Fruit fly (Drosophila melanogaster) whole organism, embryonic: ENCODE data around the gene nkt.
A peak's percentile ranks its signal among the peaks of the same experiment; 100 is the strongest.

ENCODE experiments used
- Bdp1 ChIP-seq: fragments of 200-800 bp; sonication (Bioruptor generic); optimal IDR thresholded peaks from 3 replicates; lab custom pipeline; 2016; ENCODE audit warnings: missing biosample characterization, missing genetic modification characterization
- CG10209 ChIP-seq: fragments of 200-800 bp; sonication (Bioruptor generic); optimal IDR thresholded peaks from 3 replicates; lab custom pipeline; 2017; ENCODE audit warnings: missing biosample characterization, mild to moderate bottlenecking, missing genetic modification characterization, missing genetic modification reagents
- CG12071 ChIP-seq: fragments of 200-800 bp; sonication (Bioruptor generic); optimal IDR thresholded peaks from 3 replicates; lab custom pipeline; 2018; ENCODE audit warnings: missing biosample characterization, mild to moderate bottlenecking, missing genetic modification characterization
- CG13296 ChIP-seq: fragments of 200-800 bp; sonication (Bioruptor generic); optimal IDR thresholded peaks from 3 replicates; lab custom pipeline; 2018; ENCODE audit warnings: missing biosample characterization, mild to moderate bottlenecking, missing genetic modification characterization
- CG14667 ChIP-seq: fragments of 200-800 bp; sonication (Bioruptor generic); IDR thresholded peaks from 2 replicates; pipeline ENCODE4 v1.3.6; 2022; ENCODE audit warnings: missing biosample characterization, missing genetic modification characterization
- CG15011 ChIP-seq: fragments of 200-800 bp; sonication (Bioruptor generic); optimal IDR thresholded peaks from 3 replicates; lab custom pipeline; 2018; ENCODE audit warnings: missing biosample characterization, mild to moderate bottlenecking, missing genetic modification characterization
- CG15269 ChIP-seq: fragments of 200-800 bp; sonication (Bioruptor generic); optimal IDR thresholded peaks from 2 replicates; lab custom pipeline; 2018; ENCODE audit warnings: missing biosample characterization, mild to moderate bottlenecking, missing genetic modification characterization, moderate library complexity
- CG17385 ChIP-seq: fragments of 200-800 bp; sonication (Bioruptor generic); optimal IDR thresholded peaks from 3 replicates; lab custom pipeline; 2018; ENCODE audit warnings: missing biosample characterization, mild to moderate bottlenecking, missing genetic modification characterization
- CG17612 ChIP-seq: fragments of 200-800 bp; sonication (Bioruptor generic); IDR thresholded peaks from 2 replicates; pipeline ENCODE4 v1.3.6; 2022; ENCODE audit warnings: missing biosample characterization, missing genetic modification characterization
- CG18262 ChIP-seq: fragments of 200-800 bp; optimal IDR thresholded peaks from 3 replicates; lab custom pipeline; 2019; ENCODE audit warnings: missing biosample characterization, mild to moderate bottlenecking, missing genetic modification characterization, moderate library complexity
- CG2875 ChIP-seq: fragments of 200-800 bp; sonication (Bioruptor generic); optimal IDR thresholded peaks from 2 replicates; lab custom pipeline; 2017; ENCODE audit warnings: missing biosample characterization, mild to moderate bottlenecking, missing genetic modification characterization, missing genetic modification reagents
- CG3163 ChIP-seq: fragments of 200-800 bp; sonication (Bioruptor generic); optimal IDR thresholded peaks from 3 replicates; lab custom pipeline; 2016; ENCODE audit warnings: missing biosample characterization, missing genetic modification characterization
- CG34224 ChIP-seq: fragments of 200-800 bp; sonication (Bioruptor generic); IDR thresholded peaks from 3 replicates; pipeline ENCODE4 v1.3.6; 2022; ENCODE audit warnings: missing biosample characterization, missing genetic modification characterization; ENCODE audit not compliant: partially characterized antibody
- CG3726 ChIP-seq: fragments of 200-800 bp; sonication (Bioruptor generic); IDR thresholded peaks from 3 replicates; pipeline ENCODE4, ENCODE4 v1.3.6; 2022; ENCODE audit warnings: missing biosample characterization, missing genetic modification characterization
- CG4282 ChIP-seq: fragments of 200-800 bp; sonication (Bioruptor generic); optimal IDR thresholded peaks from 2 replicates; lab custom pipeline; 2016; ENCODE audit warnings: missing biosample characterization, missing genetic modification characterization
- CG6175 ChIP-seq: fragments of 200-800 bp; sonication (Bioruptor generic); IDR thresholded peaks from 3 replicates; pipeline ENCODE4 v1.3.6; 2022; ENCODE audit warnings: missing biosample characterization, missing genetic modification characterization
- CG6765 ChIP-seq: fragments of 200-800 bp; sonication (Bioruptor generic); optimal IDR thresholded peaks from 3 replicates; lab custom pipeline; 2017; ENCODE audit warnings: missing biosample characterization, mild to moderate bottlenecking, missing genetic modification characterization
- CG6791 ChIP-seq: fragments of 200-800 bp; sonication (Bioruptor generic); IDR thresholded peaks from 3 replicates; pipeline ENCODE4 v1.3.6; 2022; ENCODE audit warnings: missing biosample characterization, missing genetic modification characterization; ENCODE audit not compliant: partially characterized antibody
- Dip3 ChIP-seq: fragments of 200-800 bp; sonication (Bioruptor generic); optimal IDR thresholded peaks from 3 replicates; lab custom pipeline; 2016; ENCODE audit warnings: missing biosample characterization, missing genetic modification characterization
- HLH54F ChIP-seq: fragments of 200-800 bp; sonication (Bioruptor generic); optimal IDR thresholded peaks from 3 replicates; lab custom pipeline; 2016; ENCODE audit warnings: missing biosample characterization, missing genetic modification characterization
- HmgD ChIP-seq: fragments of 200-800 bp; sonication (Bioruptor generic); optimal IDR thresholded peaks from 3 replicates; lab custom pipeline; 2016; ENCODE audit warnings: missing biosample characterization, missing genetic modification characterization
- Mes4 ChIP-seq: fragments of 200-800 bp; sonication (Bioruptor generic); optimal IDR thresholded peaks from 2 replicates; lab custom pipeline; 2016; ENCODE audit warnings: missing biosample characterization, missing genetic modification characterization
- Rfx ChIP-seq: fragments of 200-800 bp; sonication (Bioruptor generic); IDR thresholded peaks from 2 replicates; pipeline ENCODE4 v1.3.6; 2022; ENCODE audit warnings: missing biosample characterization, missing genetic modification characterization
- Stat92E ChIP-seq, 3 experiments: fragments of >200 bp in 2 of 3; fragments of 200-800 bp in 1 of 3; sonication (Bioruptor generic) in 1 of 3; optimal IDR thresholded peaks; 2 replicates each; lab custom pipeline; 2017 to 2019; ENCODE audit warnings: missing biosample characterization in 3 of 3, missing genetic modification characterization in 3 of 3, mild to moderate bottlenecking in 1 of 3, moderate library complexity in 1 of 3
- Vsx1 ChIP-seq: fragments of 200-800 bp; sonication (Bioruptor generic); optimal IDR thresholded peaks from 2 replicates; lab custom pipeline; 2017; ENCODE audit warnings: missing biosample characterization, mild to moderate bottlenecking, missing genetic modification characterization, missing genetic modification reagents
- YL-1 ChIP-seq: fragments of 200-800 bp; sonication (Bioruptor generic); optimal IDR thresholded peaks from 3 replicates; lab custom pipeline; 2017; ENCODE audit warnings: missing biosample characterization, mild to moderate bottlenecking, missing genetic modification characterization
- bigmax ChIP-seq: fragments of 200-800 bp; sonication (Bioruptor generic); optimal IDR thresholded peaks from 2 replicates; lab custom pipeline; 2018; ENCODE audit warnings: missing biosample characterization, mild to moderate bottlenecking, missing genetic modification characterization
- ewg ChIP-seq: fragments of 200-800 bp; sonication (Bioruptor generic); optimal IDR thresholded peaks from 3 replicates; lab custom pipeline; 2017; ENCODE audit warnings: mild to moderate bottlenecking, missing biosample characterization, missing genetic modification reagents, missing genetic modification characterization
- hbn ChIP-seq: fragments of 200-800 bp; sonication (Bioruptor generic); IDR thresholded peaks from 2 replicates; pipeline ENCODE4 v1.3.6; 2022; ENCODE audit warnings: missing biosample characterization, missing genetic modification characterization; ENCODE audit not compliant: partially characterized antibody
- jigr1 ChIP-seq: fragments of 200-800 bp; sonication (Bioruptor generic); IDR thresholded peaks from 3 replicates; pipeline ENCODE4 v1.3.6; 2022; ENCODE audit warnings: missing biosample characterization, missing genetic modification characterization
- mirr ChIP-seq: fragments of 200-800 bp; sonication (Bioruptor generic); optimal IDR thresholded peaks from 3 replicates; lab custom pipeline; 2018; ENCODE audit warnings: missing biosample characterization, mild to moderate bottlenecking, missing genetic modification characterization
- mld ChIP-seq: fragments of 200-800 bp; sonication (Bioruptor generic); IDR thresholded peaks from 3 replicates; pipeline ENCODE4 v1.3.6; 2022; ENCODE audit warnings: missing biosample characterization, missing genetic modification characterization; ENCODE audit not compliant: partially characterized antibody
- nom ChIP-seq: fragments of 200-800 bp; sonication (Bioruptor generic); optimal IDR thresholded peaks from 2 replicates; lab custom pipeline; 2017; ENCODE audit warnings: missing biosample characterization, missing genetic modification characterization, mild to moderate bottlenecking, moderate library complexity, missing genetic modification reagents
- oc ChIP-seq: fragments of 200-800 bp; sonication (Bioruptor generic); optimal IDR thresholded peaks from 2 replicates; lab custom pipeline; 2018; ENCODE audit warnings: missing biosample characterization, mild to moderate bottlenecking, missing genetic modification characterization, moderate library complexity
- pb ChIP-seq: fragments of 200-800 bp; sonication (Bioruptor generic); optimal IDR thresholded peaks from 3 replicates; lab custom pipeline; 2016; ENCODE audit warnings: missing biosample characterization, missing genetic modification characterization
- sim ChIP-seq: fragments of 200-800 bp; sonication (Bioruptor generic); IDR thresholded peaks from 2 replicates; pipeline ENCODE4 v1.3.6; 2022; ENCODE audit warnings: missing biosample characterization, missing genetic modification characterization
- sob ChIP-seq: fragments of 200-800 bp; sonication (Bioruptor generic); IDR thresholded peaks from 2 replicates; pipeline ENCODE4 v1.3.6; 2022; ENCODE audit warnings: missing biosample characterization, missing genetic modification characterization
- tap ChIP-seq: fragments of 200-800 bp; optimal IDR thresholded peaks from 3 replicates; lab custom pipeline; 2019; ENCODE audit warnings: missing biosample characterization, mild to moderate bottlenecking, missing genetic modification characterization, moderate library complexity
- unc-4 ChIP-seq: fragments of 200-800 bp; sonication (Bioruptor generic); IDR thresholded peaks from 2 replicates; pipeline ENCODE4 v1.3.6; 2022; ENCODE audit warnings: missing biosample characterization, missing genetic modification characterization; ENCODE audit not compliant: partially characterized antibody
- vvl ChIP-seq: fragments of 200-800 bp; sonication (Bioruptor generic); IDR thresholded peaks from 2 replicates; pipeline ENCODE4 v1.3.6; 2022; ENCODE audit warnings: missing biosample characterization, missing genetic modification characterization
- zfh2 ChIP-seq: fragments of 200-800 bp; sonication (Bioruptor generic); optimal IDR thresholded peaks from 2 replicates; lab custom pipeline; 2016; ENCODE audit warnings: missing biosample characterization, missing genetic modification characterization

Gene nkt

dm6 chr3L:11210517-11210916 is 9.4 kb downstream of the nkt start, which contains the start of the genes Ube3a and CG7600 (continued):
- TF ChIP-seq pb: peak; percentile 32
- peak in 1 of 3 experiments; percentile 65 for TF ChIP-seq Stat92E (GFP tag; optimal IDR thresholded peaks at IDR 0.05; lab: Kevin White, UChicago)
- no peak for TF ChIP-seq CG15011 (GFP tag; lab: Kevin White, UChicago)
- TF ChIP-seq Rfx (GFP tag; lab: Robert Waterston, UW): peak; percentile 70
- no peak for TF ChIP-seq CG2875 (GFP tag; lab: Kevin White, UChicago)
- peak; percentile 33 for TF ChIP-seq CG18262 (tag; lab: Kevin White, UChicago)
- peak; percentile 100 for TF ChIP-seq CG34224 (GFP tag; lab: Robert Waterston, UW)
- peak; percentile 18 for TF ChIP-seq Dip3 (GFP tag; lab: Kevin White, UChicago)
- TF ChIP-seq YL-1 (GFP tag; lab: Kevin White, UChicago): peak; percentile 86
- peak; percentile 21 for TF ChIP-seq CG15269 (tag; lab: Kevin White, UChicago)
- TF ChIP-seq sim: peak; percentile 18; the same call in 1 of the 2 replicates
- TF ChIP-seq mld (GFP tag; lab: Robert Waterston, UW): peak; percentile 100
- TF ChIP-seq HmgD: peak; percentile 88
- peak; percentile 28; the same call in 1 of the 2 replicates for TF ChIP-seq vvl (GFP tag; lab: Robert Waterston, UW)
- TF ChIP-seq CG14667 (GFP tag; lab: Robert Waterston, UW): no peak
- no peak for TF ChIP-seq CG3726
- peak; percentile 55 for TF ChIP-seq oc (tag; lab: Kevin White, UChicago)
- TF ChIP-seq CG17612 (GFP tag; lab: Robert Waterston, UW): no peak
- TF ChIP-seq sob (GFP tag; lab: Robert Waterston, UW): peak; percentile 68
- TF ChIP-seq HLH54F: peak; percentile 24
- peak; percentile 86 for TF ChIP-seq mirr (GFP tag; lab: Kevin White, UChicago)
- TF ChIP-seq CG13296 (GFP tag; lab: Kevin White, UChicago): peak; percentile 27
- TF ChIP-seq Vsx1 (GFP tag; lab: Kevin White, UChicago): peak; percentile 24
- TF ChIP-seq CG12071: peak; percentile 7
- TF ChIP-seq tap (tag; lab: Kevin White, UChicago): peak; percentile 15
- no peak for TF ChIP-seq Bdp1 (GFP tag; lab: Kevin White, UChicago)
- TF ChIP-seq CG17385: peak; percentile 20
- no peak for TF ChIP-seq bigmax (GFP tag; lab: Kevin White, UChicago)
- TF ChIP-seq ewg: no peak
- peak; percentile 100 for TF ChIP-seq CG6791
- peak; percentile 99 for TF ChIP-seq hbn
- TF ChIP-seq unc-4 (GFP tag; lab: Robert Waterston, UW): peak; percentile 99
- TF ChIP-seq Mes4 (GFP tag; lab: Kevin White, UChicago): peak; percentile 53
- peak; percentile 5 for TF ChIP-seq CG10209 (GFP tag; lab: Kevin White, UChicago)
- no peak for TF ChIP-seq jigr1 (GFP tag; lab: Robert Waterston, UW)
- TF ChIP-seq CG3163 (GFP tag; lab: Kevin White, UChicago): peak; percentile 47
- TF ChIP-seq CG4282 (GFP tag; lab: Kevin White, UChicago): peak; percentile 23
- TF ChIP-seq CG6765 (GFP tag; lab: Kevin White, UChicago): no peak

dm6 chr3L:11213643-11214042 is 12.5 kb downstream of the nkt start:
- TF ChIP-seq CG6175 (GFP tag; lab: Robert Waterston, UW) (peak; percentile 11; the same call in 1 of the 3 replicates), zfh2 (GFP tag; lab: Kevin White, UChicago) (no peak), sob (GFP tag; lab: Robert Waterston, UW) (0 out of 2 replicates have a peak, but pooled peaks have one; percentile 4), nom (GFP tag; lab: Kevin White, UChicago) (peak; percentile 75)
